Worm (Caenorhabditis elegans): Measurements from ENCODE around the gene C08F11.7.

- TF ChIP-seq ceh-36 (tag; optimal IDR thresholded peaks at IDR 0.05) (no peak), ama-1 (optimal IDR thresholded peaks at IDR 0.05) (no peak), sea-1 (GFP tag; conservative IDR thresholded peaks at IDR 0.05) (no peak), tbx-11 (GFP tag; IDR thresholded peaks at IDR 0.05) (no peak), aly-1 (tag; optimal IDR thresholded peaks at IDR 0.05) (no peak), hmbx-1 (tag; optimal IDR thresholded peaks at IDR 0.05) (no peak), scrt-1 (GFP tag; IDR thresholded peaks at IDR 0.05) (no peak), ets-7 (tag; optimal IDR thresholded peaks at IDR 0.05) (no peak), tra-4 (tag; optimal IDR thresholded peaks at IDR 0.05) (no peak), ceh-13 (GFP tag; optimal IDR thresholded peaks at IDR 0.05) (no peak), hmg-4 (GFP tag; optimal IDR thresholded peaks at IDR 0.05) (no peak), flt-1 (GFP tag; IDR thresholded peaks at IDR 0.05) (no peak), pes-1 (GFP tag; IDR thresholded peaks at IDR 0.05) (no peak), B0310.2 (tag; optimal IDR thresholded peaks at IDR 0.05) (no peak)
Observed at ce11 chrIV:13639027-13639426, 2.0 kb downstream of the C08F11.7 start, which contains the start of gene ugt-22.
